Worm (Caenorhabditis elegans): ENCODE data around the gene hal-2.

DNA sequence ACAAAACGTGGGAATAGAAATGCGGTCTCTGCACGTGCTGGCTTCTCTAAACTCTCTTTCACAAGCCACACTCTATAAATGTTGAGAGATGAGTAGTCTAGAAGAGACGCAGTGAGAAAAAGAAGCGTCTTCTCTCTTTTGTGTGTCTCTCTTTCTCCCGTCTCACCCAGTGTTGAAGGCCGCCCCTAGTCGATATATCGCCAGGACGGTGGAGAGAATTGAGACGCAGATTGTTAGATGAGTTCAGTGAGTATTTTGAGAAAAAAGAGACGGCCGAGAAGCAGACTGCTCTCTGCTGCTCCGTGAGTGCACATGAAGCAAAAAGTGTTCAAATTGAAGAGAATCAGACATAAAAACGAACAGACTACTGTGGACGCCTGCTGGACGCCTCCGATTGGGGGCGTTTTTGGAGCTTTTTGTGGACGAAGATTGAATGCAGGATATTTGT, 7.8 kb upstream of the hal-2 start:
- TF ChIP-seq him-1 (tag; optimal IDR thresholded peaks at IDR 0.05) (peak; percentile 39), dao-5 (tag; optimal IDR thresholded peaks at IDR 0.05) (no peak)
